Fruit fly (Drosophila melanogaster) whole organism, prepupa: ENCODE results near the gene CG5346.
A peak's percentile ranks its signal among the peaks of the same experiment; 100 is the strongest.

Experiments
- Blimp-1 ChIP-seq: fragments of 200-800 bp; sonication (Bioruptor generic); optimal IDR thresholded peaks from 3 replicates; lab custom pipeline; 2017; ENCODE audit warnings: missing biosample characterization, missing genetic modification characterization, mild to moderate bottlenecking, moderate library complexity, missing genetic modification reagents
- CG10631 ChIP-seq: fragments of 200-800 bp; sonication (Bioruptor generic); optimal IDR thresholded peaks from 2 replicates; lab custom pipeline; 2016; ENCODE audit warnings: missing biosample characterization, missing genetic modification characterization
- CG11762 ChIP-seq: fragments of 200-800 bp; sonication (Bioruptor generic); optimal IDR thresholded peaks from 3 replicates; lab custom pipeline; 2016; ENCODE audit warnings: missing biosample characterization, missing genetic modification characterization; ENCODE audit not compliant: insufficient read depth
- CG11902 ChIP-seq: fragments of 200-800 bp; sonication (Bioruptor generic); optimal IDR thresholded peaks from 3 replicates; lab custom pipeline; 2016; ENCODE audit warnings: missing biosample characterization, missing genetic modification characterization
- CG1621 ChIP-seq: fragments of 200-800 bp; sonication (Bioruptor generic); optimal IDR thresholded peaks from 3 replicates; lab custom pipeline; 2018; ENCODE audit warnings: missing biosample characterization, mild to moderate bottlenecking, missing genetic modification characterization
- CG3032 ChIP-seq: fragments of 200-800 bp; optimal IDR thresholded peaks from 2 replicates; lab custom pipeline; 2019; ENCODE audit warnings: missing biosample characterization, mild to moderate bottlenecking, missing genetic modification characterization, moderate library complexity
- CG32006 ChIP-seq: fragments of 200-800 bp; sonication (Bioruptor generic); optimal IDR thresholded peaks from 3 replicates; lab custom pipeline; 2017; ENCODE audit warnings: missing biosample characterization, mild to moderate bottlenecking, missing genetic modification characterization
- CG3919 ChIP-seq: fragments of 200-800 bp; sonication (Bioruptor generic); optimal IDR thresholded peaks from 3 replicates; lab custom pipeline; 2016; ENCODE audit warnings: missing biosample characterization, missing genetic modification characterization
- CG4318 ChIP-seq: fragments of 200-800 bp; sonication (Bioruptor generic); optimal IDR thresholded peaks from 3 replicates; lab custom pipeline; 2017; ENCODE audit warnings: missing biosample characterization, mild to moderate bottlenecking, missing genetic modification characterization
- CG6163 ChIP-seq: fragments of 200-800 bp; sonication (Bioruptor generic); IDR thresholded peaks from 3 replicates; pipeline ENCODE4 v1.3.6; 2022; ENCODE audit warnings: missing biosample characterization, missing genetic modification characterization
- CG6276 ChIP-seq: fragments of 200-800 bp; sonication (Bioruptor generic); optimal IDR thresholded peaks from 2 replicates; lab custom pipeline; 2017; ENCODE audit warnings: missing biosample characterization, mild to moderate bottlenecking, missing genetic modification characterization
- CG6792 ChIP-seq: fragments of 200-800 bp; sonication (Bioruptor generic); optimal IDR thresholded peaks from 3 replicates; lab custom pipeline; 2016; ENCODE audit warnings: missing biosample characterization, missing genetic modification characterization
- CG6808 ChIP-seq: fragments of 200-800 bp; sonication (Bioruptor generic); optimal IDR thresholded peaks from 3 replicates; lab custom pipeline; 2017; ENCODE audit warnings: missing biosample characterization, missing genetic modification characterization, mild to moderate bottlenecking, moderate library complexity, missing genetic modification reagents
- CG6854 ChIP-seq: fragments of 200-800 bp; sonication (Bioruptor generic); optimal IDR thresholded peaks from 2 replicates; lab custom pipeline; 2017; ENCODE audit warnings: missing biosample characterization, mild to moderate bottlenecking, missing genetic modification characterization
- CG7368 ChIP-seq: fragments of 200-800 bp; sonication (Bioruptor generic); optimal IDR thresholded peaks from 3 replicates; lab custom pipeline; 2016; ENCODE audit warnings: missing biosample characterization, missing genetic modification characterization
- CG8119 ChIP-seq: fragments of 200-800 bp; sonication (Bioruptor generic); IDR thresholded peaks from 3 replicates; pipeline ENCODE4 v1.3.6; 2022; ENCODE audit warnings: missing biosample characterization, missing genetic modification characterization
- CG8632 ChIP-seq: fragments of 200-800 bp; sonication (Bioruptor generic); optimal IDR thresholded peaks from 3 replicates; lab custom pipeline; 2016; ENCODE audit warnings: missing biosample characterization, missing genetic modification characterization
- Eip75B ChIP-seq: fragments of 200-800 bp; sonication (Bioruptor generic); optimal IDR thresholded peaks from 3 replicates; lab custom pipeline; 2016; ENCODE audit warnings: missing biosample characterization, missing genetic modification characterization
- Eip78C ChIP-seq: fragments of 200-800 bp; sonication (Bioruptor generic); peaks from one replicate; lab custom pipeline; 2016; ENCODE audit warnings: missing biosample characterization, missing genetic modification characterization
- Eip93F ChIP-seq: fragments of 200-800 bp; sonication (Bioruptor generic); optimal IDR thresholded peaks from 2 replicates; lab custom pipeline; 2016; ENCODE audit warnings: missing biosample characterization, mild to moderate bottlenecking, missing genetic modification characterization
- Gug ChIP-seq: fragments of 200-800 bp; sonication (Bioruptor generic); IDR thresholded peaks from 2 replicates; pipeline ENCODE4 v1.3.6; 2022; ENCODE audit warnings: missing biosample characterization, missing genetic modification characterization
- Hr38 ChIP-seq: sonication (Bioruptor generic); optimal IDR thresholded peaks from 2 replicates; lab custom pipeline; 2016; ENCODE audit warnings: missing biosample characterization, missing genetic modification characterization
- Hr39 ChIP-seq: fragments of 200-800 bp; sonication (Bioruptor generic); optimal IDR thresholded peaks from 2 replicates; lab custom pipeline; 2016; ENCODE audit warnings: missing biosample characterization, missing genetic modification characterization
- Lpt ChIP-seq: fragments of 200-800 bp; sonication (Bioruptor generic); optimal IDR thresholded peaks from 3 replicates; lab custom pipeline; 2016; ENCODE audit warnings: missing biosample characterization, missing genetic modification characterization
- OdsH ChIP-seq: fragments of 200-800 bp; sonication (Bioruptor generic); optimal IDR thresholded peaks from 3 replicates; lab custom pipeline; 2016; ENCODE audit warnings: missing biosample characterization, missing genetic modification characterization
- Smox ChIP-seq: fragments of 200-800 bp; sonication (Bioruptor generic); optimal IDR thresholded peaks from 3 replicates; lab custom pipeline; 2016; ENCODE audit warnings: missing biosample characterization, missing genetic modification characterization
- Sox102F ChIP-seq: fragments of 200-800 bp; sonication (Bioruptor generic); optimal IDR thresholded peaks from 2 replicates; lab custom pipeline; 2016; ENCODE audit warnings: missing biosample characterization, mild to moderate bottlenecking, missing genetic modification characterization
- Sox15 ChIP-seq: fragments of 200-800 bp; sonication (Bioruptor generic); optimal IDR thresholded peaks from 3 replicates; lab custom pipeline; 2016; ENCODE audit warnings: missing biosample characterization, missing genetic modification characterization
- achi ChIP-seq: fragments of 200-800 bp; sonication (Bioruptor generic); optimal IDR thresholded peaks from 3 replicates; lab custom pipeline; 2016; ENCODE audit warnings: missing biosample characterization, missing genetic modification characterization
- dac ChIP-seq: fragments of 200-800 bp; sonication (Bioruptor generic); optimal IDR thresholded peaks from 2 replicates; lab custom pipeline; 2017; ENCODE audit warnings: missing biosample characterization, mild to moderate bottlenecking, missing genetic modification characterization
- eg ChIP-seq: fragments of 200-800 bp; sonication (Bioruptor generic); IDR thresholded peaks from 3 replicates; pipeline ENCODE4 v1.3.6; 2022; ENCODE audit warnings: missing biosample characterization, missing genetic modification characterization
- esn ChIP-seq: fragments of 200-800 bp; sonication (Bioruptor generic); optimal IDR thresholded peaks from 2 replicates; lab custom pipeline; 2016; ENCODE audit warnings: missing biosample characterization, mild to moderate bottlenecking, missing genetic modification characterization, moderate library complexity
- fd59A ChIP-seq: fragments of 200-800 bp; sonication (Bioruptor generic); optimal IDR thresholded peaks from 2 replicates; lab custom pipeline; 2017; ENCODE audit warnings: missing biosample characterization, mild to moderate bottlenecking, missing genetic modification characterization, missing genetic modification reagents
- fkh ChIP-seq: fragments of 200-800 bp; sonication (Bioruptor generic); optimal IDR thresholded peaks from 3 replicates; lab custom pipeline; 2017; ENCODE audit warnings: missing biosample characterization, mild to moderate bottlenecking, missing genetic modification characterization, moderate library complexity
- net ChIP-seq: fragments of 200-800 bp; sonication (Bioruptor generic); optimal IDR thresholded peaks from 3 replicates; lab custom pipeline; 2016; ENCODE audit warnings: missing biosample characterization, missing genetic modification characterization
- pdm3 ChIP-seq: fragments of 200-800 bp; sonication (Bioruptor generic); optimal IDR thresholded peaks from 3 replicates; lab custom pipeline; 2016; ENCODE audit warnings: missing biosample characterization, missing genetic modification characterization
- salr ChIP-seq, 2 experiments: fragments of 200-800 bp; sonication (Bioruptor generic); optimal IDR thresholded peaks; 3 replicates each; lab custom pipeline; 2016 to 2018; ENCODE audit warnings: missing biosample characterization in 2 of 2, missing genetic modification characterization in 2 of 2, mild to moderate bottlenecking in 1 of 2
- spab ChIP-seq: fragments of 200-800 bp; sonication (Bioruptor generic); optimal IDR thresholded peaks from 2 replicates; lab custom pipeline; 2017; ENCODE audit warnings: missing biosample characterization, mild to moderate bottlenecking, missing genetic modification characterization, missing genetic modification reagents
- svp ChIP-seq: fragments of 200-800 bp; sonication (Bioruptor generic); peaks from one replicate; lab custom pipeline; 2016; ENCODE audit warnings: missing biosample characterization, missing genetic modification characterization
- vri ChIP-seq: fragments of 200-800 bp; sonication (Bioruptor generic); optimal IDR thresholded peaks from 3 replicates; lab custom pipeline; 2016; ENCODE audit warnings: missing biosample characterization, mild to moderate bottlenecking, missing genetic modification characterization

The CG5346 gene

DNA sequence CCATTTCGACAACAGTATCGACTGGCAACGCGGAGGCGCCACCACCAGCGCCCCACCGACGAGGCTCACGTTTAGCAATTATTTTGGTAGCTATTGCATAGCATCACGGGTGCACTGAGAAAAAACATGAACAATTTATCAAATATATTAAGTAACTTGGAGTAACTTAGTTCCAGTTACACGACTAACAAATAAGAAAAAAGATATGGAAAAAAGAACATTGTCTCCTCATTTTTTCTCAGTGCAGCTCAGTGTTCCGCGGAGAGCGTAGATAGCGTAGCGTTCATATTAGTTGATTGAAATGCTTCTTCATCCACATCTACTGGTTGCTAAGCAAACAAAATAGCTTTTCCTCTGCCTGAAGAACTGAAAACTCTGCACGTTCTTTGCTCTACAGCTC lies 13.1 kb downstream of the CG5346 start:
- TF ChIP-seq esn (GFP tag; lab: Kevin White, UChicago): no peak
- peak; percentile 48 for TF ChIP-seq svp (GFP tag; lab: Kevin White, UChicago)
- TF ChIP-seq Hr38: no peak
- peak; percentile 60 for TF ChIP-seq Eip78C (GFP tag; lab: Kevin White, UChicago)
- no peak for TF ChIP-seq Smox
- TF ChIP-seq CG32006 (GFP tag; lab: Kevin White, UChicago): peak; percentile 17
- no peak for TF ChIP-seq CG11762 (GFP tag; lab: Kevin White, UChicago)
- no peak for TF ChIP-seq Lpt (GFP tag; lab: Kevin White, UChicago)
- TF ChIP-seq eg (GFP tag; lab: Robert Waterston, UW): no peak
- no peak for TF ChIP-seq Blimp-1 (GFP tag; lab: Kevin White, UChicago)
- no peak for TF ChIP-seq Eip75B (GFP tag; lab: Kevin White, UChicago)
- TF ChIP-seq CG1621 (tag; lab: Kevin White, UChicago): no peak
- no peak for TF ChIP-seq fd59A
- TF ChIP-seq CG6854 (GFP tag; lab: Kevin White, UChicago): no peak
- no peak for TF ChIP-seq CG6792
- TF ChIP-seq pdm3: no peak
- TF ChIP-seq CG6276 (GFP tag; lab: Kevin White, UChicago): no peak
- TF ChIP-seq dac: no peak
- TF ChIP-seq Gug (GFP tag; lab: Robert Waterston, UW): no peak
- no peak for TF ChIP-seq Sox15 (GFP tag; lab: Kevin White, UChicago)
- TF ChIP-seq Hr39: no peak
- no peak for TF ChIP-seq achi (GFP tag; lab: Kevin White, UChicago)
- TF ChIP-seq CG3919 (GFP tag; lab: Kevin White, UChicago): peak; percentile 1
- no peak for TF ChIP-seq salr (GFP tag; optimal IDR thresholded peaks at IDR 0.05; lab: Kevin White, UChicago)
- TF ChIP-seq CG4318 (GFP tag; lab: Kevin White, UChicago): no peak
- TF ChIP-seq CG10631 (GFP tag; lab: Kevin White, UChicago): no peak
- TF ChIP-seq Sox102F (GFP tag; lab: Kevin White, UChicago): no peak
- no peak for TF ChIP-seq CG11902
- TF ChIP-seq CG8632 (GFP tag; lab: Kevin White, UChicago): no peak
- TF ChIP-seq Eip93F (GFP tag; lab: Kevin White, UChicago): no peak
- peak; percentile 32; the same call in 2 of the 3 replicates for TF ChIP-seq CG6163

DNA sequence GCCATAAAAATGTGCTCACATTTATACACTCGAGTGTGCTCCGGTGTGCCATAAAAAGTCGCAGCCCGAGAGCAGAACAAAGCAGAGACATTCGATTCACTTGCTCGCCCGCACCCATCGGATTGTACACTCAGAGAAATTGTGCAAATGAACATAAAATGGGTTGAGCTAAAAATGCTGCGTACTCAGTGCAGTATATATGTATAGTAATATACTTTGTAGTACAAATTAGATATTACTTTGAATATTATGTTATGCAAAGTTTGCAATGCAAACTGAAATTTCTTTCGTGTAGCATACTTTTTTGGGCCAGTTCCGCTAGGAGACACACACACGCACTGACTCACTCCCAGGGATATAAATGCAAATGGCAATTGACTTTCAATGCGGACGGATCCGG lies 24.8 kb downstream of the CG5346 start:
- TF ChIP-seq OdsH (GFP tag; lab: Kevin White, UChicago) (no peak), fkh (GFP tag; lab: Kevin White, UChicago) (no peak), CG6808 (GFP tag; lab: Kevin White, UChicago) (no peak), svp (GFP tag; lab: Kevin White, UChicago) (peak; percentile 15), achi (GFP tag; lab: Kevin White, UChicago) (no peak), pdm3 (no peak), net (GFP tag; lab: Kevin White, UChicago) (no peak)

- TF ChIP-seq CG8119 (GFP tag; lab: Robert Waterston, UW) (no peak), Eip78C (GFP tag; lab: Kevin White, UChicago) (no peak), Sox102F (GFP tag; lab: Kevin White, UChicago) (no peak), CG7368 (no peak), CG8632 (GFP tag; lab: Kevin White, UChicago) (no peak), Gug (GFP tag; lab: Robert Waterston, UW) (no peak), achi (GFP tag; lab: Kevin White, UChicago) (no peak), CG3032 (tag; lab: Kevin White, UChicago) (no peak), spab (GFP tag; lab: Kevin White, UChicago) (no peak), CG6163 (no peak), vri (GFP tag; lab: Kevin White, UChicago) (no peak)
These were observed 31.4 kb downstream of the CG5346 start, which contains the start of gene Octbeta1R for dm6 chr3R:22497025-22497424. Gene Octbeta1R, plus strand, starts transcription at chr3R:22497215.
